Fruit fly (Drosophila melanogaster) whole organism, prepupa: ENCODE measurements around the gene CG10357.

Source experiments
- CG10631 ChIP-seq: fragments of 200-800 bp; sonication (Bioruptor generic); optimal IDR thresholded peaks from 2 replicates; lab custom pipeline; 2016; ENCODE audit warnings: missing biosample characterization, missing genetic modification characterization
- CG11762 ChIP-seq: fragments of 200-800 bp; sonication (Bioruptor generic); optimal IDR thresholded peaks from 3 replicates; lab custom pipeline; 2016; ENCODE audit warnings: missing biosample characterization, missing genetic modification characterization; ENCODE audit not compliant: insufficient read depth
- CG15336 ChIP-seq: fragments of 200-800 bp; sonication (Bioruptor generic); IDR thresholded peaks from 2 replicates; pipeline ENCODE4 v1.3.6; 2022; ENCODE audit warnings: missing biosample characterization, missing genetic modification characterization
- CG1621 ChIP-seq: fragments of 200-800 bp; sonication (Bioruptor generic); optimal IDR thresholded peaks from 3 replicates; lab custom pipeline; 2018; ENCODE audit warnings: missing biosample characterization, mild to moderate bottlenecking, missing genetic modification characterization
- CG16779 ChIP-seq: fragments of 200-800 bp; sonication (Bioruptor generic); optimal IDR thresholded peaks from 3 replicates; lab custom pipeline; 2017; ENCODE audit warnings: missing biosample characterization, mild to moderate bottlenecking, missing genetic modification characterization
- CG3032 ChIP-seq: fragments of 200-800 bp; optimal IDR thresholded peaks from 2 replicates; lab custom pipeline; 2019; ENCODE audit warnings: missing biosample characterization, mild to moderate bottlenecking, missing genetic modification characterization, moderate library complexity
- CG31627 ChIP-seq: fragments of 200-800 bp; sonication (Bioruptor generic); optimal IDR thresholded peaks from 3 replicates; lab custom pipeline; 2016; ENCODE audit warnings: missing biosample characterization, missing genetic modification characterization
- CG32006 ChIP-seq: fragments of 200-800 bp; sonication (Bioruptor generic); optimal IDR thresholded peaks from 3 replicates; lab custom pipeline; 2017; ENCODE audit warnings: missing biosample characterization, mild to moderate bottlenecking, missing genetic modification characterization
- CG34406 ChIP-seq: fragments of 200-800 bp; sonication (Bioruptor generic); optimal IDR thresholded peaks from 3 replicates; lab custom pipeline; 2016; ENCODE audit warnings: missing biosample characterization, missing genetic modification characterization
- CG3919 ChIP-seq: fragments of 200-800 bp; sonication (Bioruptor generic); optimal IDR thresholded peaks from 3 replicates; lab custom pipeline; 2016; ENCODE audit warnings: missing biosample characterization, missing genetic modification characterization
- CG4318 ChIP-seq: fragments of 200-800 bp; sonication (Bioruptor generic); optimal IDR thresholded peaks from 3 replicates; lab custom pipeline; 2017; ENCODE audit warnings: missing biosample characterization, mild to moderate bottlenecking, missing genetic modification characterization
- CG6163 ChIP-seq: fragments of 200-800 bp; sonication (Bioruptor generic); IDR thresholded peaks from 3 replicates; pipeline ENCODE4 v1.3.6; 2022; ENCODE audit warnings: missing biosample characterization, missing genetic modification characterization
- CG6276 ChIP-seq: fragments of 200-800 bp; sonication (Bioruptor generic); optimal IDR thresholded peaks from 2 replicates; lab custom pipeline; 2017; ENCODE audit warnings: missing biosample characterization, mild to moderate bottlenecking, missing genetic modification characterization
- CG6854 ChIP-seq: fragments of 200-800 bp; sonication (Bioruptor generic); optimal IDR thresholded peaks from 2 replicates; lab custom pipeline; 2017; ENCODE audit warnings: missing biosample characterization, mild to moderate bottlenecking, missing genetic modification characterization
- CG7368 ChIP-seq: fragments of 200-800 bp; sonication (Bioruptor generic); optimal IDR thresholded peaks from 3 replicates; lab custom pipeline; 2016; ENCODE audit warnings: missing biosample characterization, missing genetic modification characterization
- CG8119 ChIP-seq: fragments of 200-800 bp; sonication (Bioruptor generic); IDR thresholded peaks from 3 replicates; pipeline ENCODE4 v1.3.6; 2022; ENCODE audit warnings: missing biosample characterization, missing genetic modification characterization
- CG8632 ChIP-seq: fragments of 200-800 bp; sonication (Bioruptor generic); optimal IDR thresholded peaks from 3 replicates; lab custom pipeline; 2016; ENCODE audit warnings: missing biosample characterization, missing genetic modification characterization
- CG9139 ChIP-seq: fragments of 200-800 bp; sonication (Bioruptor generic); optimal IDR thresholded peaks from 3 replicates; lab custom pipeline; 2017; ENCODE audit warnings: missing biosample characterization, mild to moderate bottlenecking, missing genetic modification characterization
- Eip75B ChIP-seq: fragments of 200-800 bp; sonication (Bioruptor generic); optimal IDR thresholded peaks from 3 replicates; lab custom pipeline; 2016; ENCODE audit warnings: missing biosample characterization, missing genetic modification characterization
- Eip78C ChIP-seq: fragments of 200-800 bp; sonication (Bioruptor generic); peaks from one replicate; lab custom pipeline; 2016; ENCODE audit warnings: missing biosample characterization, missing genetic modification characterization
- Eip93F ChIP-seq: fragments of 200-800 bp; sonication (Bioruptor generic); optimal IDR thresholded peaks from 2 replicates; lab custom pipeline; 2016; ENCODE audit warnings: missing biosample characterization, mild to moderate bottlenecking, missing genetic modification characterization
- Ets21C ChIP-seq: fragments of 200-800 bp; sonication (Bioruptor generic); optimal IDR thresholded peaks from 3 replicates; lab custom pipeline; 2016; ENCODE audit warnings: missing biosample characterization, missing genetic modification characterization
- Ets96B ChIP-seq: fragments of 200-800 bp; optimal IDR thresholded peaks from 2 replicates; lab custom pipeline; 2019; ENCODE audit warnings: missing biosample characterization, mild to moderate bottlenecking, missing genetic modification characterization, moderate library complexity
- Gug ChIP-seq: fragments of 200-800 bp; sonication (Bioruptor generic); IDR thresholded peaks from 2 replicates; pipeline ENCODE4 v1.3.6; 2022; ENCODE audit warnings: missing biosample characterization, missing genetic modification characterization
- Hr38 ChIP-seq: sonication (Bioruptor generic); optimal IDR thresholded peaks from 2 replicates; lab custom pipeline; 2016; ENCODE audit warnings: missing biosample characterization, missing genetic modification characterization
- Hr39 ChIP-seq: fragments of 200-800 bp; sonication (Bioruptor generic); optimal IDR thresholded peaks from 2 replicates; lab custom pipeline; 2016; ENCODE audit warnings: missing biosample characterization, missing genetic modification characterization
- Hr4 ChIP-seq: fragments of 200-800 bp; sonication (Bioruptor generic); optimal IDR thresholded peaks from 3 replicates; lab custom pipeline; 2016; ENCODE audit warnings: missing biosample characterization, missing genetic modification characterization
- Lpt ChIP-seq: fragments of 200-800 bp; sonication (Bioruptor generic); optimal IDR thresholded peaks from 3 replicates; lab custom pipeline; 2016; ENCODE audit warnings: missing biosample characterization, missing genetic modification characterization
- Met ChIP-seq: fragments of 200-800 bp; sonication (Bioruptor generic); optimal IDR thresholded peaks from 3 replicates; lab custom pipeline; 2016; ENCODE audit warnings: missing biosample characterization, missing genetic modification characterization
- OdsH ChIP-seq: fragments of 200-800 bp; sonication (Bioruptor generic); optimal IDR thresholded peaks from 3 replicates; lab custom pipeline; 2016; ENCODE audit warnings: missing biosample characterization, missing genetic modification characterization
- Sox102F ChIP-seq: fragments of 200-800 bp; sonication (Bioruptor generic); optimal IDR thresholded peaks from 2 replicates; lab custom pipeline; 2016; ENCODE audit warnings: missing biosample characterization, mild to moderate bottlenecking, missing genetic modification characterization
- Sox14 ChIP-seq: fragments of 200-800 bp; sonication (Bioruptor generic); optimal IDR thresholded peaks from 3 replicates; lab custom pipeline; 2016; ENCODE audit warnings: missing biosample characterization, missing genetic modification characterization
- Sox15 ChIP-seq: fragments of 200-800 bp; sonication (Bioruptor generic); optimal IDR thresholded peaks from 3 replicates; lab custom pipeline; 2016; ENCODE audit warnings: missing biosample characterization, missing genetic modification characterization
- achi ChIP-seq: fragments of 200-800 bp; sonication (Bioruptor generic); optimal IDR thresholded peaks from 3 replicates; lab custom pipeline; 2016; ENCODE audit warnings: missing biosample characterization, missing genetic modification characterization
- acj6 ChIP-seq: fragments of 200-800 bp; sonication (Bioruptor generic); optimal IDR thresholded peaks from 3 replicates; lab custom pipeline; 2016; ENCODE audit warnings: missing biosample characterization, missing genetic modification characterization
- cyc ChIP-seq: fragments of 200-800 bp; sonication (Bioruptor generic); optimal IDR thresholded peaks from 3 replicates; lab custom pipeline; 2016; ENCODE audit warnings: missing biosample characterization, missing genetic modification characterization
- dac ChIP-seq: fragments of 200-800 bp; sonication (Bioruptor generic); optimal IDR thresholded peaks from 2 replicates; lab custom pipeline; 2017; ENCODE audit warnings: missing biosample characterization, mild to moderate bottlenecking, missing genetic modification characterization
- eg ChIP-seq: fragments of 200-800 bp; sonication (Bioruptor generic); IDR thresholded peaks from 3 replicates; pipeline ENCODE4 v1.3.6; 2022; ENCODE audit warnings: missing biosample characterization, missing genetic modification characterization
- fd59A ChIP-seq: fragments of 200-800 bp; sonication (Bioruptor generic); optimal IDR thresholded peaks from 2 replicates; lab custom pipeline; 2017; ENCODE audit warnings: missing biosample characterization, mild to moderate bottlenecking, missing genetic modification characterization, missing genetic modification reagents
- fd85E ChIP-seq: fragments of 200-800 bp; sonication (Bioruptor generic); optimal IDR thresholded peaks from 3 replicates; lab custom pipeline; 2016; ENCODE audit warnings: missing biosample characterization, missing genetic modification characterization
- lz ChIP-seq: fragments of 200-800 bp; sonication (Bioruptor generic); optimal IDR thresholded peaks from 3 replicates; lab custom pipeline; 2016; ENCODE audit warnings: missing biosample characterization, missing genetic modification characterization
- salr ChIP-seq, 2 experiments: fragments of 200-800 bp; sonication (Bioruptor generic); optimal IDR thresholded peaks; 3 replicates each; lab custom pipeline; 2016 to 2018; ENCODE audit warnings: missing biosample characterization in 2 of 2, missing genetic modification characterization in 2 of 2, mild to moderate bottlenecking in 1 of 2
- ss ChIP-seq, 2 experiments: fragments of 200-800 bp; sonication (Bioruptor generic); optimal IDR thresholded peaks; 2 replicates in 1 of 2; 3 replicates in 1 of 2; lab custom pipeline; 2017 to 2018; ENCODE audit warnings: mild to moderate bottlenecking in 2 of 2, missing biosample characterization in 2 of 2, missing genetic modification characterization in 2 of 2, moderate library complexity in 1 of 2
- svp ChIP-seq: fragments of 200-800 bp; sonication (Bioruptor generic); peaks from one replicate; lab custom pipeline; 2016; ENCODE audit warnings: missing biosample characterization, missing genetic modification characterization
- topi ChIP-seq: fragments of 200-800 bp; sonication (Bioruptor generic); optimal IDR thresholded peaks from 3 replicates; lab custom pipeline; 2016; ENCODE audit warnings: missing biosample characterization, missing genetic modification characterization
- vri ChIP-seq: fragments of 200-800 bp; sonication (Bioruptor generic); optimal IDR thresholded peaks from 3 replicates; lab custom pipeline; 2016; ENCODE audit warnings: missing biosample characterization, mild to moderate bottlenecking, missing genetic modification characterization

CG10357 gene

DNA sequence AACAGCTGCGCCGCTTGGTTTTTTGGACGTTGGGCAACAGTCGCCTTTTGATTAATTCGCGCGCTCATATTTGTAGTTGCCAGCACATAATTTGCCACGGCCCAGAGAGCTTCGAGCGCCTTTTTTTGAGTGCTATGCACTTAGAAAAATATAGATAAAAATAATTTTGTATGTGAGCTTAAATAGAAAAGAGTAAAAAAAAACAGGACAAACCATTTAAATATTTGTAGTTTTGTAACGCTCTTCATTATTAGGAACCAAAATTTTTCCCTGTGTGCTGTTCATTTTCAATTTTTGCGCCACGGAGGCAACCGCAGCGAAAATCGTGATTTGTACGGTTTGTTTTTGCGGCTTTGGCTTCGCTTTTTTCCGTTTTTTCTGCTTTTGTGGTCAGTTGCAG is 34.3 kb downstream of the CG10357 start (continued):
- TF ChIP-seq Gug (no peak), dac (GFP tag; lab: Kevin White, UChicago) (peak; percentile 19), CG6854 (GFP tag; lab: Kevin White, UChicago) (no peak), fd85E (no peak), salr (GFP tag; optimal IDR thresholded peaks at IDR 0.05; lab: Kevin White, UChicago) (peak in 1 of 2 experiments; percentile 42), acj6 (GFP tag; lab: Kevin White, UChicago) (peak; percentile 34), CG34406 (GFP tag; lab: Kevin White, UChicago) (peak; percentile 27), Lpt (GFP tag; lab: Kevin White, UChicago) (peak; percentile 55), Sox15 (GFP tag; lab: Kevin White, UChicago) (no peak), CG10631 (GFP tag; lab: Kevin White, UChicago) (peak; percentile 40), CG9139 (GFP tag; lab: Kevin White, UChicago) (no peak), CG31627 (GFP tag; lab: Kevin White, UChicago) (peak; percentile 31), CG6163 (GFP tag; lab: Robert Waterston, UW) (peak; percentile 71; the same call in 2 of the 3 replicates), CG4318 (GFP tag; lab: Kevin White, UChicago) (peak; percentile 22), Sox14 (GFP tag; lab: Kevin White, UChicago) (peak; percentile 34), OdsH (peak; percentile 53)

DNA sequence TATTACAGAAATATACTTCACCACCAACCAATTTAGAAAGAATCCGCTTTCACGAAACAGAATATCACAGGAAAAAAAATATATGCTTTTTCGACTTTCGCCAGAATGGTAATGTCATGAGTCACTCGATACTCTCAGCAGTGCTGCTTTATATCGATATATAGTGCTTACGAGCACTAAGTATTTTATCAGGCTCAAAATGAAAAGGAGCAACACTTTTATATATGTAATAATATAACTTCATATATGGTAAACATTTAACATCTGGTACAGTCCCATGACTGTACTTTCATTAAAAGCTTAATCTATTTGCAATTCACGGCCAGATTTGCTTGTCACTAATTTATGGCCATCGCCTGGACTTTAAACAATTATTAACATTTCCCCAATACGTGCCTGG is 39.5 kb downstream of the CG10357 start, which contains the start of gene CG10862:
TSS of gene CG10862 (minus strand) at position 101 of the 400 bp plus-strand sequence.
- TF ChIP-seq cyc (GFP tag; lab: Kevin White, UChicago) (no peak), CG16779 (tag; lab: Kevin White, UChicago) (no peak), CG11762 (GFP tag; lab: Kevin White, UChicago) (no peak), Ets96B (no peak)

DNA sequence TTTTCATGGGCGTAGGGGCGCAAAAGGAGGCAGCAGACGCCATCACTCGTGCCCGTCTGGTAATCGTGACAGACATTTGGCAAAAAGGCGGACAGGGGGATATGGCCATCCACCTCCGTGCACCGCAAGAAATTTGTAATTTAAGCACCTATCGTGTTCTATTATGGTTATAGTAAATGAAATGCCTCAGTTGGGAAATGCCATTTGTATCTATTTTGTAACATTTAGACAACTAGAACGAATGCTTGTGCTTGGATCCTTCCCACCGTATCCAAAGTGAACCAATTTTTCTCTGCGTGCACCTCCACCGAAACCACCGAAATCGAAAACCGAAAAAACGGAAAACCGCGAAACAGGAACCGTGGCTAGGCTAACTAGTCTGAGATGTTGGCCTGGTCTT is 41.7 kb downstream of the CG10357 start:
- TF ChIP-seq CG6276 (GFP tag; lab: Kevin White, UChicago) = peak; percentile 76
- TF ChIP-seq Met (GFP tag; lab: Kevin White, UChicago) = no peak
- TF ChIP-seq CG8632 (GFP tag; lab: Kevin White, UChicago) = no peak
- peak; percentile 53 for TF ChIP-seq CG3919 (GFP tag; lab: Kevin White, UChicago)
- TF ChIP-seq Hr39 = peak; percentile 2
- peak; percentile 21 for TF ChIP-seq Ets96B
- peak; percentile 85 for TF ChIP-seq CG32006 (GFP tag; lab: Kevin White, UChicago)
- TF ChIP-seq Eip78C (GFP tag; lab: Kevin White, UChicago) = peak; percentile 83
- TF ChIP-seq Hr38 (GFP tag; lab: Kevin White, UChicago) = no peak
- peak; percentile 88 for TF ChIP-seq eg
- peak; percentile 73 for TF ChIP-seq Lpt (GFP tag; lab: Kevin White, UChicago)
- no peak for TF ChIP-seq CG16779 (tag; lab: Kevin White, UChicago)
- peak; percentile 56 for TF ChIP-seq achi
- TF ChIP-seq Hr4 (GFP tag; lab: Kevin White, UChicago) = peak; percentile 90
- peak; percentile 73 for TF ChIP-seq CG4318 (GFP tag; lab: Kevin White, UChicago)
- TF ChIP-seq CG34406 (GFP tag; lab: Kevin White, UChicago) = peak; percentile 8
- TF ChIP-seq Sox14 (GFP tag; lab: Kevin White, UChicago) = peak; percentile 20
- TF ChIP-seq lz (GFP tag; lab: Kevin White, UChicago) = no peak
- no peak for TF ChIP-seq topi (GFP tag; lab: Kevin White, UChicago)
- TF ChIP-seq CG15336 (GFP tag; lab: Robert Waterston, UW) = peak; percentile 89
- peak; percentile 41 for TF ChIP-seq CG10631 (GFP tag; lab: Kevin White, UChicago)
- TF ChIP-seq CG9139 (GFP tag; lab: Kevin White, UChicago) = no peak
- TF ChIP-seq CG8119 (GFP tag; lab: Robert Waterston, UW) = peak; percentile 84
- TF ChIP-seq Sox15 (GFP tag; lab: Kevin White, UChicago) = no peak
- TF ChIP-seq CG7368 = no peak
- TF ChIP-seq Eip93F = no peak
- TF ChIP-seq fd59A = peak; percentile 8
- peak; percentile 22 for TF ChIP-seq CG1621 (tag; lab: Kevin White, UChicago)
- no peak for TF ChIP-seq svp (GFP tag; lab: Kevin White, UChicago)
- peak; percentile 50 for TF ChIP-seq Gug
- TF ChIP-seq fd85E = no peak
- no peak for TF ChIP-seq Sox102F (GFP tag; lab: Kevin White, UChicago)
- peak; percentile 73 for TF ChIP-seq dac (GFP tag; lab: Kevin White, UChicago)
- TF ChIP-seq ss (GFP tag; optimal IDR thresholded peaks at IDR 0.05; lab: Kevin White, UChicago) = peak in 1 of 2 experiments; percentile 6
- peak; percentile 75 for TF ChIP-seq CG6163 (GFP tag; lab: Robert Waterston, UW)
- no peak for TF ChIP-seq CG6854 (GFP tag; lab: Kevin White, UChicago)
- TF ChIP-seq cyc (GFP tag; lab: Kevin White, UChicago) = no peak
- no peak for TF ChIP-seq Eip75B (GFP tag; lab: Kevin White, UChicago)
- TF ChIP-seq Ets21C (GFP tag; lab: Kevin White, UChicago) = no peak
- TF ChIP-seq vri = no peak
- TF ChIP-seq acj6 (GFP tag; lab: Kevin White, UChicago) = no peak
- peak; percentile 16 for TF ChIP-seq CG3032 (tag; lab: Kevin White, UChicago)
